Worm (Caenorhabditis elegans) whole organism, L1 larva: ENCODE results near the gene kqt-1.

Experiments used
- C16A3.4 ChIP-seq: fragments of 150-350 bp; optimal IDR thresholded peaks from 2 replicates; lab custom pipeline; 2014; ENCODE audit warnings: missing biosample characterization, missing genetic modification characterization
- Y116A8C.19 ChIP-seq: sonication (generic microtip); optimal IDR thresholded peaks from 2 replicates; lab custom pipeline; 2016; ENCODE audit warnings: missing compliant biosample characterization, missing genetic modification characterization, borderline replicate concordance
- alr-1 ChIP-seq: fragments of 200-800 bp; sonication (Bioruptor generic); optimal IDR thresholded peaks from 2 replicates; lab custom pipeline; 2018; ENCODE audit warnings: borderline replicate concordance, mild to moderate bottlenecking, missing genetic modification characterization, missing compliant biosample characterization
- aly-2 ChIP-seq: fragments of 150-350 bp; optimal IDR thresholded peaks from 2 replicates; lab custom pipeline; 2014; ENCODE audit warnings: missing biosample characterization, missing genetic modification characterization
- ama-1 ChIP-seq: fragments of 150-350 bp; optimal IDR thresholded peaks from 2 replicates; lab custom pipeline; 2014
- ceh-8 ChIP-seq: fragments of 200-800 bp; sonication (Bioruptor generic); optimal IDR thresholded peaks from 2 replicates; lab custom pipeline; 2018; ENCODE audit warnings: mild to moderate bottlenecking, missing genetic modification characterization, moderate library complexity, missing compliant biosample characterization
- ceh-82 ChIP-seq, 3 experiments: fragments of 150-350 bp in 1 of 3; sonication (generic microtip) in 2 of 3; optimal IDR thresholded peaks; 2 replicates each; lab custom pipeline; 2014 to 2017; ENCODE audit warnings: missing biosample characterization in 3 of 3, missing genetic modification characterization in 3 of 3
- ceh-90 ChIP-seq: sonication (generic microtip); optimal IDR thresholded peaks from 2 replicates; lab custom pipeline; 2016; ENCODE audit warnings: missing genetic modification characterization, missing compliant biosample characterization
- elt-3 ChIP-seq, 6 experiments: fragments of 150-350 bp in 1 of 6; sonication (generic microtip); optimal IDR thresholded peaks; 2 replicates each; lab custom pipeline; 2017 to 2018; ENCODE audit warnings: missing biosample characterization in 6 of 6, missing genetic modification characterization in 6 of 6, inconsistent platforms in 1 of 6
- fkh-10 ChIP-seq: sonication (generic microtip); optimal IDR thresholded peaks from 2 replicates; lab custom pipeline; 2017; ENCODE audit warnings: missing biosample characterization, missing genetic modification reagents, missing genetic modification characterization
- fkh-4 ChIP-seq: sonication (generic microtip); optimal IDR thresholded peaks from 2 replicates; lab custom pipeline; 2016; ENCODE audit warnings: missing compliant biosample characterization, missing genetic modification characterization, borderline replicate concordance
- fos-1 ChIP-seq: fragments of 150-350 bp; optimal IDR thresholded peaks from 2 replicates; lab custom pipeline; 2014; ENCODE audit warnings: missing biosample characterization, missing genetic modification characterization
- grh-1 ChIP-seq: fragments of 200-800 bp; sonication (Bioruptor generic); IDR thresholded peaks from 2 replicates; pipeline ENCODE4 v1.3.6; 2022; ENCODE audit warnings: missing genetic modification reagents, missing genetic modification characterization, missing compliant biosample characterization
- hlh-4 ChIP-seq: sonication (generic microtip); optimal IDR thresholded peaks from 2 replicates; lab custom pipeline; 2016; ENCODE audit warnings: mild to moderate bottlenecking, missing genetic modification characterization, missing compliant biosample characterization
- hpl-2 ChIP-seq: fragments of 150-350 bp; optimal IDR thresholded peaks from 2 replicates; lab custom pipeline; 2014; ENCODE audit warnings: missing biosample characterization, missing genetic modification reagents, missing genetic modification characterization
- lin-13 ChIP-seq: fragments of 150-350 bp; optimal IDR thresholded peaks from 2 replicates; lab custom pipeline; 2014; ENCODE audit warnings: missing biosample characterization, missing genetic modification reagents, missing genetic modification characterization
- lin-14 ChIP-seq: fragments of 200-800 bp; sonication (Bioruptor generic); optimal IDR thresholded peaks from 2 replicates; lab custom pipeline; 2018; ENCODE audit warnings: mild to moderate bottlenecking, missing genetic modification characterization, moderate library complexity, missing compliant biosample characterization
- lsy-2 ChIP-seq, 2 experiments: fragments of 150-350 bp; optimal IDR thresholded peaks; 2 replicates each; lab custom pipeline; 2014; ENCODE audit warnings: missing biosample characterization in 2 of 2, missing genetic modification characterization in 2 of 2
- mdl-1 ChIP-seq, 2 experiments: fragments of 150-350 bp; optimal IDR thresholded peaks; 2 replicates each; lab custom pipeline; 2014 to 2017; ENCODE audit warnings: missing biosample characterization in 2 of 2, missing genetic modification characterization in 2 of 2, inconsistent platforms in 1 of 2
- mep-1 ChIP-seq: fragments of 150-350 bp; optimal IDR thresholded peaks from 2 replicates; lab custom pipeline; 2014; ENCODE audit warnings: missing biosample characterization, missing genetic modification characterization
- nhr-19 ChIP-seq: fragments of 200-800 bp; sonication (Bioruptor generic); conservative IDR thresholded peaks from 2 replicates; pipeline ENCODE4 v1.3.6; 2022; ENCODE audit warnings: missing genetic modification characterization, missing compliant biosample characterization
- nhr-237 ChIP-seq: fragments of 150-350 bp; optimal IDR thresholded peaks from 2 replicates; lab custom pipeline; 2014; ENCODE audit warnings: missing biosample characterization, missing genetic modification characterization
- nhr-71 ChIP-seq: sonication (generic microtip); optimal IDR thresholded peaks from 2 replicates; lab custom pipeline; 2016; ENCODE audit warnings: mild to moderate bottlenecking, missing genetic modification characterization, moderate library complexity, missing compliant biosample characterization
- nhr-77 ChIP-seq: fragments of 150-350 bp; optimal IDR thresholded peaks from 2 replicates; lab custom pipeline; 2014; ENCODE audit warnings: missing biosample characterization, missing genetic modification characterization
- nhr-84 ChIP-seq: sonication (generic microtip); optimal IDR thresholded peaks from 2 replicates; lab custom pipeline; 2017; ENCODE audit warnings: missing biosample characterization, missing genetic modification characterization
- nhr-85 ChIP-seq: sonication (generic microtip); peaks from one replicate; lab custom pipeline; 2016; ENCODE audit warnings: missing genetic modification characterization, inconsistent platforms, missing compliant biosample characterization
- pax-3 ChIP-seq: fragments of 200-800 bp; sonication (Bioruptor generic); optimal IDR thresholded peaks from 2 replicates; lab custom pipeline; 2018; ENCODE audit warnings: mild to moderate bottlenecking, missing genetic modification characterization, moderate library complexity, missing compliant biosample characterization
- rnt-1 ChIP-seq: sonication (generic microtip); optimal IDR thresholded peaks from 2 replicates; lab custom pipeline; 2016; ENCODE audit warnings: mild to moderate bottlenecking, missing genetic modification characterization, moderate library complexity, missing compliant biosample characterization
- snu-23 ChIP-seq: sonication (generic microtip); optimal IDR thresholded peaks from 2 replicates; lab custom pipeline; 2016; ENCODE audit warnings: missing genetic modification characterization, missing compliant biosample characterization
- sox-4 ChIP-seq: sonication (generic microtip); optimal IDR thresholded peaks from 2 replicates; lab custom pipeline; 2016; ENCODE audit warnings: missing genetic modification characterization, missing compliant biosample characterization
- sptf-1 ChIP-seq: fragments of 150-350 bp; optimal IDR thresholded peaks from 2 replicates; lab custom pipeline; 2014; ENCODE audit warnings: missing biosample characterization, missing genetic modification characterization
- sup-37 ChIP-seq: fragments of 200-800 bp; sonication (Bioruptor generic); optimal IDR thresholded peaks from 2 replicates; lab custom pipeline; 2018; ENCODE audit warnings: mild to moderate bottlenecking, missing genetic modification characterization, missing compliant biosample characterization
- swsn-7 ChIP-seq: sonication (generic microtip); optimal IDR thresholded peaks from 2 replicates; lab custom pipeline; 2016; ENCODE audit warnings: missing genetic modification characterization, missing compliant biosample characterization
- tbx-2 ChIP-seq: sonication (generic microtip); optimal IDR thresholded peaks from 2 replicates; lab custom pipeline; 2016; ENCODE audit warnings: missing genetic modification characterization, missing compliant biosample characterization
- unc-62 ChIP-seq: fragments of 150-350 bp; optimal IDR thresholded peaks from 2 replicates; lab custom pipeline; 2014; ENCODE audit warnings: missing biosample characterization, missing genetic modification reagents, missing genetic modification characterization
- unc-86 ChIP-seq: sonication (generic microtip); optimal IDR thresholded peaks from 2 replicates; lab custom pipeline; 2016; ENCODE audit warnings: missing genetic modification characterization, missing compliant biosample characterization
- zag-1 ChIP-seq: fragments of 150-350 bp; optimal IDR thresholded peaks from 2 replicates; lab custom pipeline; 2014; ENCODE audit warnings: missing biosample characterization, missing genetic modification characterization
- zip-4 ChIP-seq: fragments of 200-800 bp; sonication (Bioruptor generic); optimal IDR thresholded peaks from 2 replicates; lab custom pipeline; 2018; ENCODE audit warnings: mild to moderate bottlenecking, missing genetic modification characterization, moderate library complexity, missing compliant biosample characterization
- ztf-11 ChIP-seq, 2 experiments: sonication (generic microtip); optimal IDR thresholded peaks; 2 replicates each; lab custom pipeline; 2016 to 2017; ENCODE audit warnings: missing genetic modification characterization in 2 of 2, missing biosample characterization in 1 of 2, missing compliant biosample characterization in 1 of 2
- ztf-4 ChIP-seq: fragments of 150-350 bp; optimal IDR thresholded peaks from 2 replicates; lab custom pipeline; 2014; ENCODE audit warnings: missing biosample characterization, missing genetic modification characterization

The kqt-1 gene

ce11 chrX:6622552-6623236, 3.9 kb downstream of the kqt-1 start, which contains the start of gene clec-266:
Gene clec-266 (minus strand): TSS chrX:6622915.
- TF ChIP-seq nhr-237 (tag; lab: Kevin White, UChicago) (no peak), hlh-4 (tag; lab: Kevin White, UChicago) (no peak), nhr-71 (tag; lab: Kevin White, UChicago) (no peak), swsn-7 (no peak), mep-1 (tag; lab: Kevin White, UChicago) (no peak), fos-1 (tag; lab: Kevin White, UChicago) (no peak), snu-23 (no peak), ama-1 (lab: Kevin White, UChicago) (no peak), mdl-1 (tag; optimal IDR thresholded peaks at IDR 0.05; lab: Kevin White, UChicago) (no peak), nhr-84 (no peak), sup-37 (GFP tag; lab: Kevin White, UChicago) (no peak), lin-13 (GFP tag; lab: Kevin White, UChicago) (no peak), nhr-85 (tag; lab: Kevin White, UChicago) (no peak), sptf-1 (tag; lab: Kevin White, UChicago) (no peak), unc-86 (tag; lab: Kevin White, UChicago) (no peak), tbx-2 (no peak), rnt-1 (no peak), ztf-11 (tag; optimal IDR thresholded peaks at IDR 0.05; lab: Kevin White, UChicago) (no peak)
- TF ChIP-seq, all 84 proteins: peak for 0

- TF ChIP-seq nhr-19 (no peak), alr-1 (no peak), lin-13 (GFP tag; lab: Kevin White, UChicago) (no peak), nhr-85 (tag; lab: Kevin White, UChicago) (no peak), rnt-1 (no peak), ceh-82 (tag; optimal IDR thresholded peaks at IDR 0.05; lab: Kevin White, UChicago) (no peak), ceh-8 (GFP tag; lab: Kevin White, UChicago) (no peak), nhr-71 (tag; lab: Kevin White, UChicago) (no peak), hlh-4 (tag; lab: Kevin White, UChicago) (no peak), unc-62 (no peak), Y116A8C.19 (no peak), grh-1 (no peak), hpl-2 (GFP tag; lab: Kevin White, UChicago) (no peak), ceh-90 (tag; lab: Kevin White, UChicago) (no peak), nhr-237 (tag; lab: Kevin White, UChicago) (no peak), mdl-1 (tag; optimal IDR thresholded peaks at IDR 0.05; lab: Kevin White, UChicago) (no peak)
Measured at ce11 chrX:6625275-6625674, 6.5 kb downstream of the kqt-1 start.

- TF ChIP-seq ztf-4 (tag; lab: Kevin White, UChicago) (no peak), pax-3 (tag; lab: Kevin White, UChicago) (no peak), zip-4 (no peak), fos-1 (tag; lab: Kevin White, UChicago) (no peak)
Measured at ce11 chrX:6630645-6631044, 11.8 kb downstream of the kqt-1 start.

- TF ChIP-seq pax-3 (tag; lab: Kevin White, UChicago): no peak
- no peak for TF ChIP-seq hpl-2 (GFP tag; lab: Kevin White, UChicago)
- TF ChIP-seq fkh-10: no peak
- TF ChIP-seq ama-1 (lab: Kevin White, UChicago): no peak
- TF ChIP-seq ceh-90 (tag; lab: Kevin White, UChicago): no peak
- TF ChIP-seq zag-1 (tag; lab: Kevin White, UChicago): no peak
- TF ChIP-seq lin-14 (GFP tag; lab: Kevin White, UChicago): no peak
- TF ChIP-seq alr-1: no peak
- TF ChIP-seq ceh-82 (tag; optimal IDR thresholded peaks at IDR 0.05; lab: Kevin White, UChicago): no peak
- no peak for TF ChIP-seq C16A3.4 (tag; lab: Kevin White, UChicago)
- no peak for TF ChIP-seq ztf-11 (tag; optimal IDR thresholded peaks at IDR 0.05; lab: Kevin White, UChicago)
- TF ChIP-seq aly-2: no peak
- no peak for TF ChIP-seq fkh-4
- TF ChIP-seq elt-3 (tag; optimal IDR thresholded peaks at IDR 0.05; lab: Kevin White, UChicago): no peak
- no peak for TF ChIP-seq lsy-2 (tag; optimal IDR thresholded peaks at IDR 0.05; lab: Kevin White, UChicago)
- TF ChIP-seq sox-4 (tag; lab: Kevin White, UChicago): no peak
- TF ChIP-seq nhr-77 (tag; lab: Kevin White, UChicago): no peak
Measured at ce11 chrX:6631437-6631836, 12.6 kb downstream of the kqt-1 start, which contains the start of gene aexr-2. Gene aexr-2 (minus strand): TSS chrX:6631537.
